Worm (Caenorhabditis elegans) whole organism, early embryonic: Measurements from ENCODE around the gene dhhc-9.

Source experiments
- B0310.2 ChIP-seq: sonication (generic microtip); optimal IDR thresholded peaks from 2 replicates; lab custom pipeline; 2016; ENCODE audit warnings: mild to moderate bottlenecking, missing genetic modification characterization, missing compliant biosample characterization
- F13C5.2 ChIP-seq: sonication (generic microtip); optimal IDR thresholded peaks from 2 replicates; lab custom pipeline; 2017; ENCODE audit warnings: mild to moderate bottlenecking, missing genetic modification characterization, inconsistent platforms, missing compliant biosample characterization
- aly-1 ChIP-seq: sonication (generic microtip); optimal IDR thresholded peaks from 2 replicates; lab custom pipeline; 2016; ENCODE audit warnings: missing genetic modification characterization, missing compliant biosample characterization
- ama-1 ChIP-seq: fragments of 150-350 bp; optimal IDR thresholded peaks from 2 replicates; lab custom pipeline; 2014
- ceh-13 ChIP-seq: fragments of 200-800 bp; sonication (Bioruptor generic); optimal IDR thresholded peaks from 2 replicates; lab custom pipeline; 2018; ENCODE audit warnings: mild to moderate bottlenecking, missing genetic modification characterization, missing compliant biosample characterization
- ceh-36 ChIP-seq: sonication (generic microtip); optimal IDR thresholded peaks from 2 replicates; lab custom pipeline; 2016; ENCODE audit warnings: missing genetic modification characterization, inconsistent platforms, missing compliant biosample characterization
- ets-7 ChIP-seq: sonication (generic microtip); optimal IDR thresholded peaks from 2 replicates; lab custom pipeline; 2016; ENCODE audit warnings: missing genotype, missing genetic modification characterization, missing compliant biosample characterization
- flt-1 ChIP-seq: fragments of 200-800 bp; sonication (Bioruptor generic); IDR thresholded peaks from 2 replicates; pipeline ENCODE4 v1.3.6; 2022; ENCODE audit warnings: missing genetic modification characterization, missing compliant biosample characterization
- hmbx-1 ChIP-seq: sonication (generic microtip); optimal IDR thresholded peaks from 2 replicates; lab custom pipeline; 2016; ENCODE audit warnings: mild to moderate bottlenecking, missing genetic modification characterization, missing compliant biosample characterization
- hmg-4 ChIP-seq: fragments of 200-800 bp; sonication (Bioruptor generic); optimal IDR thresholded peaks from 2 replicates; lab custom pipeline; 2018; ENCODE audit warnings: mild to moderate bottlenecking, missing genetic modification characterization, missing compliant biosample characterization
- hnd-1 ChIP-seq: sonication (generic microtip); optimal IDR thresholded peaks from 2 replicates; lab custom pipeline; 2016; ENCODE audit warnings: missing genetic modification characterization, missing compliant biosample characterization
- pes-1 ChIP-seq: fragments of 200-800 bp; sonication (Bioruptor generic); IDR thresholded peaks from 2 replicates; pipeline ENCODE4 v1.3.6; 2022; ENCODE audit warnings: missing genetic modification reagents, missing genetic modification characterization, missing compliant biosample characterization
- scrt-1 ChIP-seq: fragments of 200-800 bp; sonication (Bioruptor generic); IDR thresholded peaks from 2 replicates; pipeline ENCODE4 v1.3.6; 2022; ENCODE audit warnings: missing genetic modification characterization, missing compliant biosample characterization
- sea-1 ChIP-seq: fragments of 200-800 bp; sonication (Bioruptor generic); conservative IDR thresholded peaks from 2 replicates; pipeline ENCODE4 v1.3.6; 2022; ENCODE audit warnings: missing genetic modification characterization, missing compliant biosample characterization
- tbx-11 ChIP-seq: fragments of 200-800 bp; sonication (Bioruptor generic); IDR thresholded peaks from 2 replicates; pipeline ENCODE4 v1.3.6; 2022; ENCODE audit warnings: missing genetic modification characterization, missing compliant biosample characterization
- tbx-37 ChIP-seq: fragments of 200-800 bp; sonication (Bioruptor generic); conservative IDR thresholded peaks from 2 replicates; pipeline ENCODE4 v1.3.6; 2022; ENCODE audit warnings: missing genetic modification reagents, missing genetic modification characterization, missing compliant biosample characterization
- tra-4 ChIP-seq: sonication (generic microtip); optimal IDR thresholded peaks from 2 replicates; lab custom pipeline; 2017; ENCODE audit warnings: missing genetic modification characterization, missing compliant biosample characterization

Gene dhhc-9

ce11 chrX:2365890-2366289, 35.9 kb downstream of the dhhc-9 start, which contains the start of gene T24D8.6:
T24D8.6 (minus strand) TSS chrX:2365990.
- TF ChIP-seq ama-1 (lab: Kevin White, UChicago) (no peak), flt-1 (GFP tag; lab: Robert Waterston, UW) (no peak), pes-1 (GFP tag; lab: Robert Waterston, UW) (no peak), B0310.2 (tag; lab: Kevin White, UChicago) (no peak), tbx-37 (GFP tag; lab: Robert Waterston, UW) (no peak), hnd-1 (tag; lab: Kevin White, UChicago) (no peak), ceh-36 (tag; lab: Kevin White, UChicago) (no peak), F13C5.2 (tag; lab: Kevin White, UChicago) (no peak), ets-7 (tag; lab: Kevin White, UChicago) (no peak), sea-1 (no peak), aly-1 (tag; lab: Kevin White, UChicago) (no peak), tbx-11 (GFP tag; lab: Robert Waterston, UW) (no peak), hmg-4 (GFP tag; lab: Kevin White, UChicago) (no peak), scrt-1 (GFP tag; lab: Robert Waterston, UW) (no peak), hmbx-1 (tag; lab: Kevin White, UChicago) (no peak), tra-4 (tag; lab: Kevin White, UChicago) (no peak), ceh-13 (GFP tag; lab: Kevin White, UChicago) (no peak)

DNA sequence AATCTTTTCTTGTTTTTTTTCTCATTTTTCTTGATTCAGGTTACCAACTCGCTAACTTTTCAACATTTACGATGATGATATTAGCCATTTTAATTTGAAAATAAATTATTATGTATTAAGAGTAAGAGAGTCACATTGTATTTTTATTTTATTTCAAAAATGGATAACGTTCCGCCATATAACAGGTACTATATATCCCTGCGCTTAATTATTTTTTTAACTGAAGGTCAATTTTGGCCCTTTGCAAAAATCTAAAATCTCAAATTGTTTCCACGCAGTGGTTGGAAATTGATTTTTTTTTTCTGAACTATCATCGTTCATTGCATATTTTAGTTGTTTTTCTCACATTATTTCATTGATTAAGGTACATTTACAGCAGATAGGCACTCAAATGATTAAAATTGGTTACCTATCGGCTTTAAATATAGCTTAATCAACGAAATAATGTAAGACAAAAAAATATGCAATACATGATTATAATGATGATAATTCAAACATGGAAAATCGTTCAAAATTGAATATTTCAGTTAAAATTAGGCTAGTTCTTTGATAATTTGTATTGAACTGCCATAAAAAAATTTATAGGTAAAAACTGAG, 37.0 kb downstream of the dhhc-9 start:
- TF ChIP-seq tbx-11 (GFP tag; lab: Robert Waterston, UW): no peak
- TF ChIP-seq hmg-4 (GFP tag; lab: Kevin White, UChicago): no peak
- TF ChIP-seq ceh-36 (tag; lab: Kevin White, UChicago): no peak
- TF ChIP-seq ceh-13 (GFP tag; lab: Kevin White, UChicago): no peak
- no peak for TF ChIP-seq aly-1 (tag; lab: Kevin White, UChicago)
- TF ChIP-seq tra-4 (tag; lab: Kevin White, UChicago): no peak

DNA sequence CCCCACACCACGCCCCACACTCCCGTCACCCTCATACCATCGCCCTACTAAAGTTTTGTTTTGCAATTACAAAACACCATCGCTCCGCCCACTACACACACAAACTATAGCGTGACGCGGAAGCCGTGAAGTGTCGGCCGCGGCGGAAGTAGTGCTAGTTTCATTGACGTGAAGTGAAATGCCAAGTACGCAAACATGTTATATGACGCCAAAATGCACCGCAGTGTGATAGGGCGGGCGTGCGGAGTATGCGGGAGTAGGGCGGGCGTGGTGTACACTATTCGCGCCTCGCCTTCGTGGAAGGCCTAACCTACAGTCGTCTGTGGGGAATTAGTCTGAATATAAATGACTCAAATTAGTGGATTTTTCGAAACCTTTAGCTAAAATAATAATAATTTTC, 39.0 kb downstream of the dhhc-9 start:
- TF ChIP-seq hmg-4 (GFP tag; lab: Kevin White, UChicago) (no peak), flt-1 (GFP tag; lab: Robert Waterston, UW) (no peak), hmbx-1 (tag; lab: Kevin White, UChicago) (no peak), tra-4 (tag; lab: Kevin White, UChicago) (no peak), ceh-36 (tag; lab: Kevin White, UChicago) (no peak), B0310.2 (tag; lab: Kevin White, UChicago) (no peak), ama-1 (lab: Kevin White, UChicago) (no peak), pes-1 (GFP tag; lab: Robert Waterston, UW) (no peak), ets-7 (tag; lab: Kevin White, UChicago) (no peak), ceh-13 (GFP tag; lab: Kevin White, UChicago) (no peak), aly-1 (tag; lab: Kevin White, UChicago) (no peak), F13C5.2 (tag; lab: Kevin White, UChicago) (no peak), scrt-1 (GFP tag; lab: Robert Waterston, UW) (no peak), tbx-37 (GFP tag; lab: Robert Waterston, UW) (no peak), hnd-1 (tag; lab: Kevin White, UChicago) (no peak), sea-1 (no peak)

ce11 chrX:2359797-2360196, 42.0 kb downstream of the dhhc-9 start, which contains the start of gene lgc-40:
lgc-40 (plus strand) TSS chrX:2360097.
- TF ChIP-seq hmbx-1 (tag; lab: Kevin White, UChicago) (no peak), scrt-1 (GFP tag; lab: Robert Waterston, UW) (no peak), tbx-37 (GFP tag; lab: Robert Waterston, UW) (no peak), ama-1 (lab: Kevin White, UChicago) (no peak), tbx-11 (GFP tag; lab: Robert Waterston, UW) (no peak), pes-1 (GFP tag; lab: Robert Waterston, UW) (no peak)

ce11 chrX:2352929-2353328, 48.9 kb downstream of the dhhc-9 start:
- TF ChIP-seq aly-1 (tag; lab: Kevin White, UChicago) (no peak), sea-1 (no peak), flt-1 (GFP tag; lab: Robert Waterston, UW) (no peak), ceh-36 (tag; lab: Kevin White, UChicago) (no peak), hmbx-1 (tag; lab: Kevin White, UChicago) (no peak), tbx-37 (GFP tag; lab: Robert Waterston, UW) (no peak), scrt-1 (GFP tag; lab: Robert Waterston, UW) (no peak), pes-1 (GFP tag; lab: Robert Waterston, UW) (no peak), B0310.2 (tag; lab: Kevin White, UChicago) (no peak), ama-1 (lab: Kevin White, UChicago) (no peak), ceh-13 (GFP tag; lab: Kevin White, UChicago) (no peak)
